Fruit fly (Drosophila melanogaster): Measurements from ENCODE around the gene CG1316.

CG1316 gene

DNA sequence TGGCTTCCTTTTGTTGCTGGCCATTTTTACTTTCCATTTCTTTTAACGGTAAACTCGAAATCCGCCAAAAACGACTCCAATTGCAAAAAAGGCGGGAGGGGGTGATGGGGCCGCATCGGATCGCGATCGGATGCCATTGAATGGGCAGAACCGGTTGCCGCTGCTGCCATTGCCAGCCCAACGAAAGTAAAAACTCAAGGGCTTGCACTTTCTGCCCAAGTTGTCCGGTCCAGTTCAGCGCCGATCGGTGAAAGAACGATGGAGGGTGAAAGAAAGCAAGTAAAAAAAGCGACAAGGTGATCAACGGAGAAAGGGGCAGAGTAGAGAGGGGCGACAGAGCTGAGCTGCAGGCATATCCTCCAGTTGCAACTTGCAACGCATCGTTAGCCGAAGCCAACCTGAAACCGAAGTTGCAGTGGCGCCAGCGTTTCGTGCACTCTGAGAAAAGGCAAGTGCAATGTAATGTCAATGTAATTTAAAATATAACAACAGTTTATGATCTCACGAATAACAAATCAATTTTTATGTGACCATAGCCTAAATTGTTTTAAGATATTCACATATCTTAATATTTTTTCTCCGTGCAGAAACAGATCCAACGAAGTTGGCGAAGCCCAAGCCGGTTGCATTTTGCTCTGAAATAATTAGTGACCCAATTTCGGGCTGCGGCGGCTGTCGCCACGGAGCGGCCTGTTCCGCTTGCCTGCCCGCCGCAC is 20.8 kb downstream of the CG1316 start (continued):
- peak; percentile 69 for TF ChIP-seq spab (GFP tag; optimal IDR thresholded peaks at IDR 0.05)
- TF ChIP-seq Gug (GFP tag; IDR thresholded peaks at IDR 0.05) = peak; percentile 84
- peak; percentile 82 for TF ChIP-seq CG11294 (GFP tag; IDR thresholded peaks at IDR 0.05)
- TF ChIP-seq topi (GFP tag; optimal IDR thresholded peaks at IDR 0.05) = peak; percentile 87
- TF ChIP-seq CG10669 (GFP tag; optimal IDR thresholded peaks at IDR 0.05) = peak; percentile 79
- peak; percentile 81 for TF ChIP-seq Sox102F (GFP tag; optimal IDR thresholded peaks at IDR 0.05)
- TF ChIP-seq Eip93F (GFP tag; optimal IDR thresholded peaks at IDR 0.05) = peak; percentile 58
- TF ChIP-seq Hr38 (GFP tag; optimal IDR thresholded peaks at IDR 0.05) = peak; percentile 48
- TF ChIP-seq Eip75B (GFP tag; optimal IDR thresholded peaks at IDR 0.05) = peak; percentile 89
- TF ChIP-seq CG32006 (GFP tag; optimal IDR thresholded peaks at IDR 0.05) = peak; percentile 93
- TF ChIP-seq CG6276 (GFP tag; optimal IDR thresholded peaks at IDR 0.05) = peak; percentile 92
- peak; percentile 84 for TF ChIP-seq CG10631 (GFP tag; optimal IDR thresholded peaks at IDR 0.05)
- TF ChIP-seq Blimp-1 (GFP tag; optimal IDR thresholded peaks at IDR 0.05) = peak; percentile 100
- TF ChIP-seq CG11902 (GFP tag; optimal IDR thresholded peaks at IDR 0.05) = peak; percentile 75
- TF ChIP-seq Sox15 (GFP tag; optimal IDR thresholded peaks at IDR 0.05) = peak; percentile 47
- TF ChIP-seq CG8319 (GFP tag; optimal IDR thresholded peaks at IDR 0.05) = peak; percentile 70
- peak; percentile 80 for TF ChIP-seq cyc (GFP tag; optimal IDR thresholded peaks at IDR 0.05)
- TF ChIP-seq ss (GFP tag; optimal IDR thresholded peaks at IDR 0.05) = peak; percentile 53 to 80
- peak; percentile 88 for TF ChIP-seq achi (GFP tag; optimal IDR thresholded peaks at IDR 0.05)
- peak; percentile 85 for TF ChIP-seq acj6 (GFP tag; optimal IDR thresholded peaks at IDR 0.05)
- peak; percentile 88 for TF ChIP-seq lz (GFP tag; optimal IDR thresholded peaks at IDR 0.05)
- TF ChIP-seq CG4318 (GFP tag; optimal IDR thresholded peaks at IDR 0.05) = peak; percentile 82
- TF ChIP-seq CG6792 (GFP tag; optimal IDR thresholded peaks at IDR 0.05) = peak; percentile 86
- TF ChIP-seq fkh (GFP tag; optimal IDR thresholded peaks at IDR 0.05) = no peak

DNA sequence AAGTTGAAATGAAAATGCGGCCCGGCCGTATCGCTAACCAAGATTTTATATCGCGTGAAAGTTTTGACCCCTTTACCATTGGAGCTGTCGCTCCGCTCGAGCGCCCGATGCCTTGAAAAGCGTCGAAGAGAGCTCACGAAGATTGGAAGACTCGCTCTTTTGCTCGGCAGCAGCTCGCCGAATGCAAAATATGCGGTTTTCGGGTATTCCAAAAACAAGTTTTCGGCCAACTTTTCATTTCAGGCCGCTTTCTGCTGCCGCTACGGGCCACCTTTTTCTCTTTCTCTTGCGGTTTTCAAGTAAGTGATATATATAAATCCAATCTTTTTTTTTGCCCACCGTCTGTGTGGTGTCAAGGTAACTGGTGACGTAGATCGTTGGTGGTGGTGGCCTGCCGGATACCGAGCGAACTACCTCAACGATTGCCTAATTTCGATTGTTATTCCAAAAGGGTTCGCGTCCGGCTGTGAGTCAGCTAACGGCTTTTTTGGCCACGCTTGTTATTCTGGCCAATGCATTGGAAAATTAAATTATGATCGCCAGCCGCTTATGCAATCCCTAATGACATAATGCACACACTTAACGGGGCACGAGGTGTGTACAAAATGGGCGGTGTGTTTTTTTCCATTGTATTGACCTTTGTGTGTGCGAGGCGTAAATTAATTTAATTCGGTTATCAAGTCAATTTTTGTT is 24.2 kb downstream of the CG1316 start, which contains the start of gene dyl:
Gene dyl (minus strand): TSS at position 28 of the 693 bp plus-strand sequence.
- no peak for TF ChIP-seq Gug (GFP tag; IDR thresholded peaks at IDR 0.05)
- peak; percentile 61 for TF ChIP-seq Eip78C (GFP tag)
- peak; percentile 1 for TF ChIP-seq esn (GFP tag; optimal IDR thresholded peaks at IDR 0.05)
- no peak for TF ChIP-seq CG4318 (GFP tag; optimal IDR thresholded peaks at IDR 0.05)
- peak; percentile 98 for TF ChIP-seq Blimp-1 (GFP tag; optimal IDR thresholded peaks at IDR 0.05)
- peak; percentile 14 for TF ChIP-seq Eip75B (GFP tag; optimal IDR thresholded peaks at IDR 0.05)
- TF ChIP-seq CG6854 (GFP tag; optimal IDR thresholded peaks at IDR 0.05) = peak; percentile 94

DNA sequence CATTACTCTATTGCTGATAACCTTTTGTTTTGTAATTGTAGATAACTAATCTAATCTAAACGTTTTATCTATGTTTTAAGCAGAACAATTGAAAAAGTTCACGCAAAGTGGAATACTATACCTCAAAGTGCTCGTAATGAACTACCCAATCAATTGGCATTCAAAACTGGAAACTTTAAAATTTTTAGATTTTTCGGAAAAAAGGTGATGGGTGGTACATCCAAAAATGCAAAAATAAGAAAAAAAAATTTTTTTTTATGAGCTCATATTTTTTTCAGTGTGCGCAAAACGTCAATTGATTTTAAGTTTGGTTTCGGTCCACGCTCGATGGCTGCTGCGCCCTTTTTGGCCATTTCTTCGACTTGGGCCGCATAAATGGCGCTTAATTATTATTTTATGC is 27.0 kb downstream of the CG1316 start:
- TF ChIP-seq Hr4 (GFP tag; optimal IDR thresholded peaks at IDR 0.05) (peak; percentile 61), fd59A (GFP tag; optimal IDR thresholded peaks at IDR 0.05) (no peak), CG15336 (GFP tag; IDR thresholded peaks at IDR 0.05) (peak; percentile 46), CG3032 (tag; optimal IDR thresholded peaks at IDR 0.05) (no peak), acj6 (GFP tag; optimal IDR thresholded peaks at IDR 0.05) (peak; percentile 31), Eip78C (GFP tag) (peak; percentile 75), OdsH (GFP tag; optimal IDR thresholded peaks at IDR 0.05) (peak; percentile 35), CG32006 (GFP tag; optimal IDR thresholded peaks at IDR 0.05) (peak; percentile 41)

DNA sequence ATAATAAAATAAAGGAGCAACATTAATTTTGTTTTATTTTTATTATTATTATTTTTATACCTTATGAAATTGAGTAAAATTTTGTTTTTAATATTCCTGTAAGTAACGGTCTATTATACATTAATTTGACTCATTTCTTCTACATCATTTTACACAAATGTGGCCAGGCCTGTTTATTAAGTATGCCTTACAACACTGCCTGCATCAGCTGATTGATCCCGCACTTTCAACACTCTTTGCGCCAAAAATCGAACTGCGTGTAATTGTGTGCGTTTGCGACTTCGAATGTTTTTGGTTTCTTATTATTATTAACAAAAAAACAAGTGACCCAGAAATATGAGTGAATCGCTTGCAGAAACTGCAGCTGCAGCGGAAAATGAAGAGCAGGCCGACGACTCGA is 29.6 kb downstream of the CG1316 start, which contains the start of gene Claspin:
Gene Claspin (plus strand): TSS at position 185 of the 400 bp plus-strand sequence.
- TF ChIP-seq Sox15 (GFP tag; optimal IDR thresholded peaks at IDR 0.05) (peak; percentile 8), CG8119 (GFP tag; IDR thresholded peaks at IDR 0.05) (no peak), dsx (GFP tag; optimal IDR thresholded peaks at IDR 0.05; ENCODE audit: poor library complexity, severe bottlenecking) (no peak), CG6808 (GFP tag; optimal IDR thresholded peaks at IDR 0.05) (no peak), CG10631 (GFP tag; optimal IDR thresholded peaks at IDR 0.05) (no peak), lz (GFP tag; optimal IDR thresholded peaks at IDR 0.05) (peak; percentile 33), cyc (GFP tag; optimal IDR thresholded peaks at IDR 0.05) (peak; percentile 38), Hr38 (GFP tag; optimal IDR thresholded peaks at IDR 0.05) (no peak), esn (GFP tag; optimal IDR thresholded peaks at IDR 0.05) (peak; percentile 53), Gug (GFP tag; IDR thresholded peaks at IDR 0.05) (no peak), CG31627 (GFP tag; optimal IDR thresholded peaks at IDR 0.05) (peak; percentile 53), CG6163 (GFP tag; IDR thresholded peaks at IDR 0.05) (no peak; the same call in 2 of the 3 replicates), Ets21C (GFP tag; optimal IDR thresholded peaks at IDR 0.05) (no peak), CG15336 (GFP tag; IDR thresholded peaks at IDR 0.05) (no peak), CG6854 (GFP tag; optimal IDR thresholded peaks at IDR 0.05) (no peak)

Data from whole organism, prepupa.